Worm (Caenorhabditis elegans): ENCODE data around the gene die-1.

Gene die-1

DNA sequence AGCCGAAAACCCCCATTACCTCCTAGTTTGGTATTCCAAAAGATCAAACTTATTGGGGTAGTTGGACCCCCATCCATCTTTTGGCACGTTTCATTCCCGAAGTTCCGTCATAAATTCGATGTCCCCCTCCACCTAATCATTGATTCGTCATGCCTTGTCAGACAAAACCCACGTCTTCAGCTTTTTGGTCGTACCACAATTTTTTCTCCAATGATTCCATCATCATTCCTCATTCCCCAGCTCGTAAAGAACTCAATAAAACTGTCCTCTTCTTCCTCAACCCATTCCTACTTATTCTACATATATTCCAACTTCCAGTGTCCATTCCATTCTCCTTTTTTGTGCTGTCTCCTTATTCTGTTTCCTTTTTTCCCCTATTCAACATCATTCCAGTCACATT, 19.1 kb downstream of the die-1 start, which contains the start of gene flp-4:
Gene flp-4 (plus strand): TSS at position 301 of the 400 bp plus-strand sequence.
- TF ChIP-seq nhr-6 (tag; optimal IDR thresholded peaks at IDR 0.05) (no peak), nhr-237 (tag; optimal IDR thresholded peaks at IDR 0.05) (no peak), mab-5 (tag; optimal IDR thresholded peaks at IDR 0.05) (no peak), ztf-11 (tag; optimal IDR thresholded peaks at IDR 0.05) (no peak), zag-1 (tag; optimal IDR thresholded peaks at IDR 0.05) (no peak), sma-9 (GFP tag; optimal IDR thresholded peaks at IDR 0.05) (no peak), sma-9 (tag; optimal IDR thresholded peaks at IDR 0.05) (no peak), dmd-4 (tag; optimal IDR thresholded peaks at IDR 0.05) (no peak), ztf-1 (GFP tag; conservative IDR thresholded peaks at IDR 0.05) (no peak), nhr-129 (tag; optimal IDR thresholded peaks at IDR 0.05) (no peak), unc-55 (GFP tag; optimal IDR thresholded peaks at IDR 0.05) (no peak), peb-1 (tag; optimal IDR thresholded peaks at IDR 0.05) (no peak), gmeb-1 (tag; optimal IDR thresholded peaks at IDR 0.05) (no peak), egl-27 (tag; optimal IDR thresholded peaks at IDR 0.05) (no peak), nhr-10 (tag; optimal IDR thresholded peaks at IDR 0.05) (no peak), nhr-77 (tag; optimal IDR thresholded peaks at IDR 0.05) (no peak)

DNA sequence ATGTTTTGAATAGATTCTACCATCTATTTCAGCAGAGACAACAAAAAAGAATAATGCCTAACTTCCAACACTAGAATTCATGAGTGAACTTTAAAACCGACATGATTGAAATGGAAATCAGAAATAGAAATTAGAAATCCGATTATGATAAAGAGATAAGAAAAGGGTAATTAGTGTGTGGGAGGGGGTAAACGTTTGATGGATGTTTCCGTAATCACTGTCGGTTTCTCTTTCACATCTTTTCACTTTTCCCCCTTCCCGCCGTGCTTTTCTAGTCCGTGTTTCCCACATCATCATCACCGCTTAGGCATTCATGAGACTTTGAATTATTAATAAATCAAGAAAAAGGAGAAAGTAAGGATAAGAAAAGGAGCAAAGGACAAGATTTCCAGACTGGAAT, 22.0 kb downstream of the die-1 start:
- TF ChIP-seq mdl-1 (tag; optimal IDR thresholded peaks at IDR 0.05) (no peak), lsy-2 (tag; optimal IDR thresholded peaks at IDR 0.05) (no peak), nhr-25 (tag; optimal IDR thresholded peaks at IDR 0.05) (no peak), peb-1 (tag; optimal IDR thresholded peaks at IDR 0.05) (no peak), sma-3 (GFP tag; optimal IDR thresholded peaks at IDR 0.05) (no peak), mbf-1 (tag; optimal IDR thresholded peaks at IDR 0.05) (no peak), lin-11 (tag; optimal IDR thresholded peaks at IDR 0.05) (no peak), nhr-10 (tag; optimal IDR thresholded peaks at IDR 0.05) (no peak), ZK546.5 (tag; optimal IDR thresholded peaks at IDR 0.05) (no peak)

DNA sequence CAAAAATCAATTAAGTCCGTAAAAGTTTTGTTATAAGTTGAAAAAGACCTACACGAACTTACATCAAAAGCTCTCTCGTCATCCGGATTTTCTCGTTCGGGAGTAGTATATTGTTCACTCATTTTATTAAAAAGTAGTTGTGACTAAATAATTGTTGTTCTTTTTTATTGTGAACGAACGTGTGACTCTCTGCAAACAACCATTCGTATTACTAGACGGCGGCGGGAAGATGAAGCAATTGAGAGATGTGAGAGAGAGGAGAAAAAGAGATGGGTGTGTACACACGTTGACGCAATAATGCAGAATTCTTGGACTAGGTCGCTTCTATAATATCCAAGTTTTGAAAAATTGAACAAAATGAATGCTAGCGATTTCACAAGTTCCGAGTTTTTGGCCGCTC, 22.8 kb downstream of the die-1 start, which contains the start of the genes F52H3.11 and bath-38:
Gene F52H3.11 (minus strand): TSS at position 203 of the 400 bp plus-strand sequence.
Gene bath-38 (minus strand): TSS at position 310 of the 400 bp plus-strand sequence.
- TF ChIP-seq unc-55 (GFP tag; optimal IDR thresholded peaks at IDR 0.05), result peak; percentile 71
- peak; percentile 31 for TF ChIP-seq crh-2 (tag; optimal IDR thresholded peaks at IDR 0.05)
- no peak for TF ChIP-seq alr-1 (tag; optimal IDR thresholded peaks at IDR 0.05)
- TF ChIP-seq nhr-129 (tag; optimal IDR thresholded peaks at IDR 0.05), result peak; percentile 71
- TF ChIP-seq F13H6.1 (tag; optimal IDR thresholded peaks at IDR 0.05), result no peak
- TF ChIP-seq lsy-2 (tag; optimal IDR thresholded peaks at IDR 0.05), result peak in 1 of 2 experiments; percentile 62
- no peak for TF ChIP-seq R02D3.7 (tag; optimal IDR thresholded peaks at IDR 0.05)
- TF ChIP-seq lin-13 (GFP tag; optimal IDR thresholded peaks at IDR 0.05), result peak; percentile 35
- TF ChIP-seq C34F6.9 (tag; optimal IDR thresholded peaks at IDR 0.05), result peak; percentile 68

DNA sequence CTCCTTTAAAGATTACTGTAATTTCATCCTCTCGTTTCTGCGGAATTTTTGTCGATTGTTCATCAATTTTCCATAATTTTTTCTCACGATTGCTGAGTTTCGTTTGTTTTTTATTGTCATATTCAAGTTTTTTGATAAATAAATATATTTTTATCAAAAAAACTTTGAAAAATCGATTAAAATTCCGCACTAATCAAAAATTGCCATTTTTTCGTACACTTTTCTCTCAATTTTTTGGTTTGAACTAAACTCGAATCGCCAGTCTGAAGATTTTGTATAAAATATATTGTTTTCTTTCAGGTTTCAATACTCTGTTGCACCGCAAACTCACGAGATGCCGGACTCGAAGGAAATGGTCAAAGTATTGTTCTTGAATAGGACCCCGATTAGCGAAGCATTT, 26.9 kb downstream of the die-1 start, which contains the start of gene ogr-2:
Gene ogr-2 (plus strand): TSS at position 301 of the 400 bp plus-strand sequence.
- TF ChIP-seq ama-1 (optimal IDR thresholded peaks at IDR 0.05), result no peak
- no peak for TF ChIP-seq nhr-77 (tag; optimal IDR thresholded peaks at IDR 0.05)
- TF ChIP-seq nhr-23 (tag; optimal IDR thresholded peaks at IDR 0.05), result no peak
- no peak for TF ChIP-seq ZK546.5 (tag; optimal IDR thresholded peaks at IDR 0.05)
- no peak for TF ChIP-seq blmp-1 (tag; optimal IDR thresholded peaks at IDR 0.05; ENCODE audit: insufficient read depth)
- no peak for TF ChIP-seq mab-5 (tag; optimal IDR thresholded peaks at IDR 0.05)
- no peak for TF ChIP-seq nhr-25 (tag; optimal IDR thresholded peaks at IDR 0.05)
- no peak for TF ChIP-seq lsy-2 (tag; optimal IDR thresholded peaks at IDR 0.05)
- no peak for TF ChIP-seq nhr-10 (tag; optimal IDR thresholded peaks at IDR 0.05)
- no peak for TF ChIP-seq elt-3 (tag; optimal IDR thresholded peaks at IDR 0.05)
- no peak for TF ChIP-seq nhr-21 (tag; optimal IDR thresholded peaks at IDR 0.05)
- TF ChIP-seq unc-62 (GFP tag; optimal IDR thresholded peaks at IDR 0.05), result no peak
- TF ChIP-seq nhr-11 (tag; optimal IDR thresholded peaks at IDR 0.05), result no peak
- no peak for TF ChIP-seq gmeb-1 (tag; optimal IDR thresholded peaks at IDR 0.05)
- TF ChIP-seq Y55F3AM.14 (GFP tag; optimal IDR thresholded peaks at IDR 0.05), result no peak
- no peak for TF ChIP-seq C34F6.9 (tag; optimal IDR thresholded peaks at IDR 0.05)
- TF ChIP-seq lin-13 (GFP tag; optimal IDR thresholded peaks at IDR 0.05), result no peak
- TF ChIP-seq peb-1 (tag; optimal IDR thresholded peaks at IDR 0.05), result no peak
- TF ChIP-seq nhr-129 (tag; optimal IDR thresholded peaks at IDR 0.05), result no peak

Measured in whole organism, L2 larva.